Worm (Caenorhabditis elegans): ENCODE data around the gene ufd-3.

ufd-3 gene

ce11 chrII:9933947-9934383 is 6.6 kb upstream of the ufd-3 start:
- TF ChIP-seq unc-62 (GFP tag; optimal IDR thresholded peaks at IDR 0.05), result no peak

- TF ChIP-seq unc-62 (GFP tag; optimal IDR thresholded peaks at IDR 0.05), result no peak
Observed at ce11 chrII:9934570-9934969, 6.0 kb upstream of the ufd-3 start.

DNA sequence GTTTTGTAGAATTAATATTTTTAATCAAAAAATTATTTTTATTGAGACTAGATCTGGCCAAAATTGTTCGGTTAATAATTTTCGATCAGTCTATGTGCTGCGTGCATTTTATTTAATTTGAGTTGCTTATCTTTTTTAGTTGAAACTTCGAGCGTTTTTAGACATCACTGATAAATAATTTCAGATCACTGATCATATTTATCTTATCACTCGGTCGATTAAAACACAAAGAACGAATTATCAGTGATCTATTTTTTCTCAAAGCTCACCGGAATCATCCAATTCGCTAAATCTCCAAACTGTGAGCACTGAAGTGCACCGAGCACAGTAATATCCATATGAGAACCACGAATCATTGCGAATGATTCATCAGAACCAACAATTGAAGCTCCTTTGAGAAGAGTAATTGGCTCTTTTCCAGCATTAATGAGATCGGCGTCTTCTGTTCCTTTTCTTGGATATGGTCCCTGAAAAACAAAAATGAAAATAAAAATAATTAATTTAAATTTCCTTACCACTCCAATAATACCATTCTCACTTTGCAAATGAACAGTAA is 5.4 kb upstream of the ufd-3 start:
- no peak for TF ChIP-seq unc-62 (GFP tag; optimal IDR thresholded peaks at IDR 0.05)

ce11 chrII:9935664-9936063 is 4.9 kb upstream of the ufd-3 start:
- no peak for TF ChIP-seq unc-62 (GFP tag; optimal IDR thresholded peaks at IDR 0.05)

DNA sequence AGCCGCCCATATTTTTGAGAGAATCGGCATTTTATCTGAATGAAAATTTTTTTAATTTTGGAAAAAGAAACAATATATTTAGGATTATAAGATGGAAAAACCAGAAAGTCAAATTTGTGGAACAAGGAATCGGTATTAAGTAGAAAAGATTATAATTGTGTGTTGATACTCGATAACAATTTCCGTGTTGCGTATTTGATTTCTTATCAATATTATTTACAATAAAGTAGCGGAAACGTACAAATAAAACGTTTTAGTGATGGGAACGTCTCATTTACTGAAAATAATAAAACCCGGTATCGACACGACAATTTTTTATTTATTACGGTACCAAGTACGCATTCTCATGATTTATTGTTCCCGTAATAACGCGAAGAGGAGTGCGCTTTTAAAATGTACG is 3.7 kb upstream of the ufd-3 start, which contains the start of gene C05C10.3:
Gene C05C10.3, minus strand, starts transcription at position 35 of the 400 bp plus-strand sequence.
- no peak for TF ChIP-seq unc-62 (GFP tag; optimal IDR thresholded peaks at IDR 0.05)

DNA sequence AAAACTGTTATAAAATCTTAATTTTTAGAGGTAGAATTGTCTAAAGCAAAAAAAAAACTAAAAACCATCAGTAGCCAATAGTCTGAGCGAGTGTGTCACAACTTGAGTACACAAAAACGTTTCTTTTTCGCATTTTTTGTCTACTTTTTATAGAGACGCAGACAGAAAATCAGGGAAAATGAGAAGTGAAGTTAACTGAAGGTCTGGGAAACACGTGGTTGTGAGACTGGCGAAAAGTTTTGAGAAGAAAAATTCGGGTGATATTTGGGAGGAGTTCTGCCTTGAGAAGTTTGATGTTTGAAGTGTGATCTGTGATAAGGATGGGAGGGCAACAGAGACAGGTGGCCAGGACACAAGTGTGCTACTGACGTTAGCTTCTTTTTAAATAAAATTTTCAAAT is 2.9 kb upstream of the ufd-3 start:
- no peak for TF ChIP-seq unc-62 (GFP tag; optimal IDR thresholded peaks at IDR 0.05)

DNA sequence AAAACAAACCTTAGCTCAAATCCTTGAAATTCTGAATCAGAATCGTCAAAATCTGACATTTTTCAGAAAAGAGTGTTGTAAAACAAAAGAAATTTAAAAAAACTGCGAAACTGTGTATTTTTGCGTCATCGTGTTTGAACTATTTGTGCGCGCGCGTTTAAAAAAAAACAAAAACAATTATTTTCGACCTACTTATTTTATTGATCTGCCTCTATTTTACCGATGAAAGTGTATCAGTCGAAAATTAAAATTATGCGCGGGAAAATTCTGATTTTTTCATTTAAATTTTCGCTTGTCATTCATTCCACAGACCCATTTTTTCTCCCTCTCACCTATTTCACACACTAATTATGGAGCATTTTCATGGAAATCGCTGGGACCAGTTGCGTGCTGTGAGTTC is 1.7 kb upstream of the ufd-3 start, which contains the start of the genes C05C10.7 and C05C10.5:
Gene C05C10.7, minus strand, starts transcription at position 95 of the 400 bp plus-strand sequence.
Gene C05C10.5, plus strand, starts transcription at position 164 of the 400 bp plus-strand sequence.
- no peak for TF ChIP-seq unc-62 (GFP tag; optimal IDR thresholded peaks at IDR 0.05)

DNA sequence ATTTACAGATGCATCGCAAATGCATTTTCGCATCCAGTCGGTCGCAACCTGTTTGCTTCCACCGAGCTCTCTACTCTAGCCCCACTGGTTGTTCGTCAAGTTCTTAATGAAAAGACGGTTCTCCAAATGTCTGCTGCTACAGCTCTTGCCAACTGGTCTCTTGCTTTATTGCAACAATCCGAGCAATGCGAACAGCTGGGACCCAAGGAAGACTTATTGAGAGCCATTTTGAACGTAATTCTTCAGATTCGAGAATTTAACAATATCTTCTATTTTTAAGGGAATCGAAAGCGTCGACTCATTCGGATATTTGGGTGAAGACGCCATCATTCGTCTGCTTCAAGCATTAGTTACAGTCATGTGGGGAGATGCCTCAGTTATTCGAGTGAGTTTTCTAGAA is 2.7 kb downstream of the ufd-3 start:
- TF ChIP-seq unc-62 (GFP tag; optimal IDR thresholded peaks at IDR 0.05), result no peak

DNA sequence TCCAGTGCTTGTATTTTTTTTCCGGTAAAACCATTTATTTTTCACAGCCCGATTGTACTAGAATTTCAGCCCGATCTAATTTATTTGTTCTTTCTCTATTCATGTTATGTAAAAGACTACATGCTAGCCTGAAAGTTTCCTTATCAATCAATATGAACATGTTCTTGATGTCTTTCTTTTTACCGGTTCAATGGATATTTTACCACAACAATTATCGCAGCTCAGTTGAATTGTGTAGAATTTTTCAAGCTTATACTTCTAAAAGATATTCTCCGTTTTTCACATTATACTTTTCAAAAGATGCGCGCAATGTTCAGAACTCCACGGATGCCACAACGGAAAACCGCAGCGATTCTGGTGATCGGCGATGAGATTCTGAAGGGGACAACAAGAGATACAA is 3.3 kb downstream of the ufd-3 start, which contains the start of gene flad-1:
Gene flad-1, plus strand, starts transcription at position 301 of the 400 bp plus-strand sequence.
- no peak for TF ChIP-seq unc-62 (GFP tag; optimal IDR thresholded peaks at IDR 0.05)

- no peak for TF ChIP-seq unc-62 (GFP tag; optimal IDR thresholded peaks at IDR 0.05)
Observed at ce11 chrII:9948662-9949061, 8.1 kb downstream of the ufd-3 start.

DNA sequence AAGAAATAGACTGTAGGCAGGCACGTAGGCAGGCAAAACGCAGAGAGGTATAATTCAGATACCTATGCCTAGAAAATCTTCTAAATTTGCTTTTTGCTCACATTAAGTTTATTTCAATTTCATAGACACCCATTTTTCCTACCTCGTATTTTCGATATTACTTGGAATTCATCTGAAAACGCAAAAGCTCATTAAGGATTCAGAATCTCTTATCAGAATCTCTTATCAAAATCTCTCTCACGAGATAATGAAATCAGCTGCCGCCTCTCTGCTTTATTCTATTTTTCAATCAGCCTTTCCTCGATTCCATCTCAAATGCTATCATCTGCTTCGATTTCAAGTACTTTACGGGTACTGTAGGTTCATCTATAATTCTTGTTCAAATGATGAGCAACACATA is 11.3 kb downstream of the ufd-3 start:
- TF ChIP-seq unc-62 (GFP tag; optimal IDR thresholded peaks at IDR 0.05), result no peak

ce11 chrII:9954885-9955284 is 14.3 kb downstream of the ufd-3 start, which contains the start of gene egl-43:
TSS of gene egl-43 (plus strand) at chrII:9955185.
- no peak for TF ChIP-seq unc-62 (GFP tag; optimal IDR thresholded peaks at IDR 0.05)

DNA sequence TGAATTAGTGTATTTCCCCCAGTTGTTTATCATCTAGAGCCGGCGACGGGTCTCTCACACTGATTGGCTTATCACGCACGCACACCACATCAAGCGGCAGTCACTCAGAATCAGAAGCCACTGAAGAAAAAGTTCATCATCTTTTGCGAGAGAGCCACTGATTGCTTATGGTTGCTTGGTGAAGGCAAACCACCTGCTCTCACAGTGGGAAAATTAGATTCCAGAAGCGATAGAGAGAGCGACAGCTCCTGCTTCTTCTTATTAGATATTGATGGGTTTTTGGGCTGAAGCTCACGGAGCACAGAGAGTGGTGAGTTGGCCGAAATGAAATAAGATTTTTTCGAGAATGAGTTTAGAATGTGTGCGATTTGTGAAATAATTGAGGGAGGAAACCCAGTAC is 15.6 kb downstream of the ufd-3 start:
- no peak for TF ChIP-seq unc-62 (GFP tag; optimal IDR thresholded peaks at IDR 0.05)

DNA sequence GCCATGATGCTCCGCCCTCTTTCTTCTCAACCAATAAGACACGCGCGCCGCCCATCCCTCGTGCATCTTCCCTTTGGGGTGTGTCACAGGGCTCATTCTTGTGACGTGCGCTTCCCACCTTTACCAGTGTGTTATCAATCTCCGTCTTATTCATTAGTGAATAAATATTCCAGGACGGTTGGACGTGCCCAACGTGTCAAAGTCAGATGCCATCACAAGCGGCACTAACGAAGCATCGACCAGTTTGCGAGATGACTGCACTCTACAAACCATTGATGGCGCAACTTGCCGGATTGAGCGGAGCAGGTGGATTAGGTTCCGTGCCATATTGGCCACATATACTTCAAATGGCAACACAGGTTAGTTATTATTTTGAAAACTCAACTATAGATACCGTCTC is 19.6 kb downstream of the ufd-3 start:
- TF ChIP-seq unc-62 (GFP tag; optimal IDR thresholded peaks at IDR 0.05), result no peak

DNA sequence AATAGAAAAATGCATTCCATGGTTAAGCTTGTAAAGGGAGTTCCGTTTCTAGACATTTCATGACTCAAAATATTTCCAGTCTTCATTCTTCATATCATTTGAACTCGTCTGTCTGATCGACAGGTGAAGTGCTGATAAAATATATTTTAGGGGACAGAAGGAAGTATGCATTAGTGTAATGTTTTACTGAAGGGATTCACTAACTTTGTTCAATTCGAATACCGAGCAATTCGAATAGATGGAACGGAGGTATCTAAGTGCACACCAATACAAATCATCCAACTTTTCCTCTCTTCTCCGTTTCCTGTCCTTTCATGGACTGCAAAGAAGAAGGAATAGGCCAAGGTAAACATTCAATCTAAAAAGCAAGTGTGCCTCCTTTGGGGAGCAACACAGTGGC is 23.3 kb downstream of the ufd-3 start:
- TF ChIP-seq unc-62 (GFP tag; optimal IDR thresholded peaks at IDR 0.05), result no peak

ce11 chrII:9965325-9965724 is 24.8 kb downstream of the ufd-3 start:
- no peak for TF ChIP-seq unc-62 (GFP tag; optimal IDR thresholded peaks at IDR 0.05)

- no peak for TF ChIP-seq unc-62 (GFP tag; optimal IDR thresholded peaks at IDR 0.05)
Observed at ce11 chrII:9966954-9967353, 26.4 kb downstream of the ufd-3 start, which contains the start of gene dtmk-1. TSS of gene dtmk-1 (minus strand) at chrII:9967099.

Data from whole organism, dauer.